Fruit fly (Drosophila melanogaster): ENCODE data around the gene Grip.
A peak's percentile ranks its signal among the peaks of the same experiment; 100 is the strongest.

Grip gene

DNA sequence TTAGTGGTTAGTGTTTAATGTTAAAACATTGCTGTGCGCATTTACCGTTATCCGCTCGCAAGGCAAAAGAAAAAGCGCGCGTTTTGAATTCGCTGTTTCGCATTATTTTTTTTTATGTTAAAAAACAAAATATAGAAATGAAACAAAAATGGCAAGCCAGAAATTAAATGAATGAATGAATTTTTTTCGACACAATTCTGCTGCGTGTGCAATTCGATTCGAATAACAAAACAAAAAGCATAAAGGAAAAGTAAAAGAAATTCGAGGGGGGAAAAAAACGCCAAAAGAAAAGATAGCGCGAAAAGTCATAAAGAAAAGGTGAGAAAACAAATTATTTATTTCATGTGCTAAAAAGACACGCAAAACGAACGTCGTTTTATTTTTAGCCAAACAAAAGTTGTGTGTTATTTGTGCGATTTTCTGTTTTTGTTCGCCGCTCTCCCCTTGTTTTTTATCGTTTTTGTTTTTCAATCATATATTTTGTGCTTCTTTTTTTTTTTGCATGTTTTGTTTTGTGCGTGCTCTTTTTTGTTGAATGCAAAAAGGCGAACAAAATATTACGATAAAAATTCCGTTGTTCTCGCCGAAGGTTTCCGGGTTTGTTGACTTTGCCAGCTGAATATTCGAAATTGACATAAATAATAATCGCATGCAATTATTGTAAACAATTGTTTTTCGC is 48.6 kb upstream of the Grip start:
- TF ChIP-seq Sp1 (GFP tag; optimal IDR thresholded peaks at IDR 0.05): peak; percentile 23
- peak; percentile 70 for TF ChIP-seq psq (GFP tag; optimal IDR thresholded peaks at IDR 0.05)
- TF ChIP-seq brk (GFP tag; optimal IDR thresholded peaks at IDR 0.05): peak; percentile 14
- TF ChIP-seq dl (GFP tag; optimal IDR thresholded peaks at IDR 0.05; ENCODE audit: insufficient read depth in 1 of 2, partially characterized antibody in 2 of 2): no peak

DNA sequence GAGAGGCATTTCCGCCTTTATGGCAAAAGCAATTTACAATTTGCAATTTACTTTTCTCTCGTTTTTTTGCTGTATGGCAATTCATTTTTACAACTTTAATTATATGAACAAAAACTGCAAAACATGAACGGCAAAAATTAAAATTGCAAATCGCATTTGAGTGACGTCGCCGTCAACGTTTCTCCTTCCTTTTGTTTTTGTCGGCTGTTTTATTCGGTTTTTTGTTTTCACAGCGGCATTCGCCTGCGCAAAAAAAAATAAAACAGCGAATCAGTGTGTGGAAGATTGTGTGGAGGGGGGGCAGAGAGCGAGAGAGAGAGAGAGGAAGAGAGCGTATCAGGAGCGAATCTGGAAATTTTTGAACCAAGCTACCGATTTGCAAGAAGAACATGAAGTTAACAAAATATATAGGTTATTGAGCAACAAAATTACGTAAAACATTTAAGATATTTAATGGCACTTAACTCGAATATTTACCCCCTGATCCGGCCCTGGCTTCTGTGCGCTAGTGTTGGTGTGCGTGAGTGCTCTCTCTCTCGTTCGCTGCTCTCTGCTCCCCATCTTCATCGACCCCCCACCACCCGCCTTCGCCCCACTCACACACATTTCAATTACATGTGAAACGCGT is 47.5 kb upstream of the Grip start:
- TF ChIP-seq dsf (GFP tag; optimal IDR thresholded peaks at IDR 0.05; ENCODE audit: borderline replicate concordance) (peak; percentile 95), Rel (GFP tag; optimal IDR thresholded peaks at IDR 0.05) (peak; percentile 93), Rel (tag; optimal IDR thresholded peaks at IDR 0.05) (peak; percentile 95), Mio (GFP tag; optimal IDR thresholded peaks at IDR 0.05) (peak; percentile 92), OdsH (GFP tag; optimal IDR thresholded peaks at IDR 0.05) (peak; percentile 99), Dif (GFP tag; optimal IDR thresholded peaks at IDR 0.05; ENCODE audit: partially characterized antibody) (peak; percentile 54), sage (GFP tag; optimal IDR thresholded peaks at IDR 0.05) (peak; percentile 98), Hr83 (GFP tag; optimal IDR thresholded peaks at IDR 0.05; ENCODE audit: poor library complexity, severe bottlenecking) (peak; percentile 95), psq (GFP tag; optimal IDR thresholded peaks at IDR 0.05) (peak; percentile 100), lola (GFP tag; optimal IDR thresholded peaks at IDR 0.05) (no peak), pan (optimal IDR thresholded peaks at IDR 0.05) (no peak), Jra (GFP tag; optimal IDR thresholded peaks at IDR 0.05) (peak; percentile 98), CG32264 (GFP tag; optimal IDR thresholded peaks at IDR 0.05) (peak; percentile 97), usp (GFP tag; optimal IDR thresholded peaks at IDR 0.05) (no peak), h (GFP tag; optimal IDR thresholded peaks at IDR 0.05) (peak; percentile 100), tai (GFP tag; optimal IDR thresholded peaks at IDR 0.05) (peak; percentile 98), CG9705 (GFP tag; optimal IDR thresholded peaks at IDR 0.05) (peak; percentile 99), ey (GFP tag; optimal IDR thresholded peaks at IDR 0.05) (peak; percentile 100), fru (GFP tag; optimal IDR thresholded peaks at IDR 0.05) (peak; percentile 100), rgr (GFP tag; optimal IDR thresholded peaks at IDR 0.05) (peak; percentile 100), woc (GFP tag; optimal IDR thresholded peaks at IDR 0.05) (peak; percentile 99), sv (GFP tag; optimal IDR thresholded peaks at IDR 0.05) (peak; percentile 98), foxo (GFP tag; optimal IDR thresholded peaks at IDR 0.05) (peak; percentile 92 to 100), Hnf4 (GFP tag; optimal IDR thresholded peaks at IDR 0.05) (peak; percentile 99), Abd-B (GFP tag; optimal IDR thresholded peaks at IDR 0.05) (no peak), Dfd (GFP tag; optimal IDR thresholded peaks at IDR 0.05) (peak; percentile 87), brk (GFP tag; optimal IDR thresholded peaks at IDR 0.05) (peak; percentile 95), CrebA (GFP tag; optimal IDR thresholded peaks at IDR 0.05; ENCODE audit: borderline replicate concordance) (no peak), GATAd (GFP tag; optimal IDR thresholded peaks at IDR 0.05) (peak; percentile 98), HLH106 (tag; optimal IDR thresholded peaks at IDR 0.05) (peak; percentile 100), Sp1 (GFP tag; optimal IDR thresholded peaks at IDR 0.05) (peak; percentile 99), N (GFP tag; optimal IDR thresholded peaks at IDR 0.05) (peak; percentile 23), Vsx2 (GFP tag; optimal IDR thresholded peaks at IDR 0.05; ENCODE audit: partially characterized antibody) (peak; percentile 70), dmrt93B (GFP tag; optimal IDR thresholded peaks at IDR 0.05) (peak; percentile 99), br (GFP tag; optimal IDR thresholded peaks at IDR 0.05) (peak; percentile 99), Myc (optimal IDR thresholded peaks at IDR 0.05) (no peak), Hr78 (GFP tag; optimal IDR thresholded peaks at IDR 0.05) (no peak), dl (GFP tag; optimal IDR thresholded peaks at IDR 0.05; ENCODE audit: insufficient read depth in 1 of 2, partially characterized antibody in 2 of 2) (no peak), jim (GFP tag; optimal IDR thresholded peaks at IDR 0.05) (peak; percentile 87)

Data from whole organism, wandering third instar larva.